Worm (Caenorhabditis elegans): ENCODE measurements around the gene ugt-12.
A peak's percentile ranks its signal among the peaks of the same experiment; 100 is the strongest.

ugt-12 gene

DNA sequence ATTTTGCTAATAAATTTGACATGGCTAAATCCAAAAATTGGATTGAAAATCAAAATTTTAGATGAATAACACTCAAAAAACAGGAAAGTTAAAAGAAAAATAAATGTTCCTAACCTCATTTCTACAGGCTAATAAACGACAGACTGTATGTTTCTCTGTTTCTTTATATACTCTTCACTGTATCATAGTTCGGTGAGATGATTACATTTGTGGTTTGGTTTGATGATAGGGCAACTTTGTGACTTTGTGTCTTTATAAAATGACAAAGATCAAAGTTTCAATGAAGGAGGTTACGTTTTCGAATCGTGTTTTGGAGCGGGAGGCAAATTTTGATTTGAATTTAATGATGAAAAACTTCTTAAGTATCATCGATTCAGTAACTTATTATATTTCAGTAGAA lies at the start of gene ugt-12:
TSS of gene ugt-12 (minus strand) at position 153 of the 400 bp plus-strand sequence.
- TF ChIP-seq dmd-6 (GFP tag; IDR thresholded peaks at IDR 0.05), result peak; percentile 60
- TF ChIP-seq hlh-30 (tag; optimal IDR thresholded peaks at IDR 0.05; ENCODE audit: insufficient read depth), result peak; percentile 18
- peak; percentile 58 for TF ChIP-seq nhr-77 (tag; optimal IDR thresholded peaks at IDR 0.05)
- TF ChIP-seq nhr-76 (tag; optimal IDR thresholded peaks at IDR 0.05), result no peak
- peak; percentile 35 for TF ChIP-seq dve-1 (tag; optimal IDR thresholded peaks at IDR 0.05; ENCODE audit: insufficient read depth)
- no peak for TF ChIP-seq daf-16 (GFP tag; optimal IDR thresholded peaks at IDR 0.05)
- peak; percentile 54 for TF ChIP-seq daf-16 (tag; optimal IDR thresholded peaks at IDR 0.05)
- peak; percentile 37 for TF ChIP-seq hlh-11 (tag; optimal IDR thresholded peaks at IDR 0.05)
- TF ChIP-seq madf-9 (GFP tag; conservative IDR thresholded peaks at IDR 0.05), result no peak
- TF ChIP-seq pqm-1 (tag; optimal IDR thresholded peaks at IDR 0.05), result peak; percentile 71
- peak; percentile 18 for TF ChIP-seq mep-1 (tag; optimal IDR thresholded peaks at IDR 0.05)
- TF ChIP-seq nhr-102 (tag; optimal IDR thresholded peaks at IDR 0.05), result peak; percentile 28
- TF ChIP-seq F44E2.7 (GFP tag; IDR thresholded peaks at IDR 0.05), result no peak
- TF ChIP-seq ztf-7 (tag; optimal IDR thresholded peaks at IDR 0.05), result peak; percentile 57
- TF ChIP-seq nhr-28 (tag; optimal IDR thresholded peaks at IDR 0.05), result peak; percentile 93
- TF ChIP-seq php-3 (GFP tag; IDR thresholded peaks at IDR 0.05), result no peak

DNA sequence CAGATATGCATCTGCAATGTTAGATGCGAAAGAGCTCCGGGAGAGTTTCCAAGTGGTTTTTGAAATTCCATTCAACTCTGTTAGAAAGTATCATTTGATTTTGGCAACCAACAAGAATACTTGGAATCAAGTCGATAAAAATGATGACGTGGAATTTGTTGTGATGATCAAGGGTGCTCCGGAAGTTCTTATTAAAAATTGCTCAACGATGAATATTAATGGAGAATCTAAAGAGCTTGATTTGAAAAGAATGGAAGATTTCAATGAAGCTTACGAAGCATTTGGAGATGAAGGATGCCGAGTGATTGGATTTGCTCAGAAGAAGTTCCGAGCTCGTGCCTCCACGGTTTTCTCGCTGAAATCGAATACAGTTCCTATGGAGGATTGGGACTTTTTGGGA lies 47.9 kb upstream of the ugt-12 start:
- peak in 1 of 2 experiments; percentile 95 for TF ChIP-seq unc-62 (GFP tag; optimal IDR thresholded peaks at IDR 0.05 in 1 of 2)
- no peak for TF ChIP-seq unc-62 (tag; optimal IDR thresholded peaks at IDR 0.05)
- TF ChIP-seq dmd-8 (GFP tag; IDR thresholded peaks at IDR 0.05), result no peak

DNA sequence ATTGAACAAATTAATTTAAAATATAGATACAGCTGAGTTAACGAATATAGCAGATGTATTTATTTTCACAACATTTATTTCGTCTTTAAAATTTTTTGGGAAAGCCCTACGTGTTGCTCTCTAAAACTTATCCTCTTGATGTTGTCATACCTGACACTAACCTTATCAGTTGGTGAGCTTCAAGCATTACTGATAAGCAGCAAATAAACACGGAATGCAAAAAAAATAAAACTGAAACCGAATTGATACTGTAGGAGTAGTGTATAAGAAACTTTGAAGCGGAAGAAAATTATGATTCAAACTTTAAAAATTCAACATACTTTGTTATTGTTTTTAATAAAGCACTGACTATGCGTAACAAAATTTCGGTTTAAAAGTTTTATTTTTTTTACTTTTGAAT lies 45.7 kb upstream of the ugt-12 start:
- TF ChIP-seq pqm-1 (tag; optimal IDR thresholded peaks at IDR 0.05), result peak; percentile 68
- no peak for TF ChIP-seq arid-1 (GFP tag; conservative IDR thresholded peaks at IDR 0.05)

DNA sequence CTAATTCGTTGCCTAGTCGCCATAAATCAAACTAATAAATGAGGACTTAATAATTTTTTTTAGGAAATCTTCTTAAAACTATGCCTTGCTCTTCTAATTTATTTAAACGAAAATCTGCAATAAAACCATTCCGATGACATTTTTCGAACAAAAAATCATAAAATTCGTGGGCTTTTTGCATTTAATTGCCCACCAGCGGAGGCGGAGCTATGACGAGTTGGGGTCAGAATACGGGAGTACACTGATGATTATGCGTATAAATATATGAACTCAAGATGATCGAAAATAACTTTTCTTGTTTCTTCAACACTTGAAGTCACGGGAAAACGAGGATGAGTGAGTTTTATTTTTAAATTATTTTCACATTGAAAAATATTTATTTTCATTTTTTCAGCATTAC lies 45.0 kb upstream of the ugt-12 start, which contains the start of gene catp-2:
TSS of gene catp-2 (plus strand) at position 301 of the 400 bp plus-strand sequence.
- TF ChIP-seq madf-9 (GFP tag; conservative IDR thresholded peaks at IDR 0.05), result no peak
- TF ChIP-seq jun-1 (tag; optimal IDR thresholded peaks at IDR 0.05), result no peak
- no peak for TF ChIP-seq nhr-76 (tag; optimal IDR thresholded peaks at IDR 0.05)
- TF ChIP-seq ZK546.5 (tag; optimal IDR thresholded peaks at IDR 0.05), result no peak
- no peak for TF ChIP-seq nhr-77 (tag; optimal IDR thresholded peaks at IDR 0.05)
- no peak for TF ChIP-seq dmd-6 (GFP tag; IDR thresholded peaks at IDR 0.05)
- TF ChIP-seq hif-1 (tag; optimal IDR thresholded peaks at IDR 0.05), result no peak
- TF ChIP-seq nhr-25 (tag; optimal IDR thresholded peaks at IDR 0.05; ENCODE audit: borderline replicate concordance, insufficient read depth), result no peak
- TF ChIP-seq nhr-6 (tag; optimal IDR thresholded peaks at IDR 0.05), result no peak
- no peak for TF ChIP-seq D1046.2 (GFP tag; IDR thresholded peaks at IDR 0.05)
- TF ChIP-seq snpc-4 (tag; optimal IDR thresholded peaks at IDR 0.05), result no peak
- TF ChIP-seq Y105C5A.15 (GFP tag; IDR thresholded peaks at IDR 0.05), result no peak

DNA sequence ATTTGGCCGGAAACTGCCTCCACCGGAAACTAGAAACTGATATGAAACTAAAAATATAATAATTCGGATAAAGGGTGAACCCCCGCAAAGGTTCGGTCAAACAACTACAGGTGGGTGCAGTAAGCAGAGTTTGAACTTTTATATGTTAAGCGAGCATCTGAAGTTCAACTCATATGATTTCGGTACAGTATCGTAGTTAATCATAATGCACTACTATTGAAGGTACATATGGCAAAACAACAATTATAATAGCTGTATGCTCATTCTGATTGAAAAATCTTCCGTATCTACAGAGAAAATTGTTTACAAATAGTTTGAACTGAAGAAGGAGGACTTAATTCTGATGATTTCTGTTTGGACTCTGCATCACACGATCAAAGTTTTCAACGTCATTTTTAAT lies 43.8 kb upstream of the ugt-12 start:
- TF ChIP-seq unc-62 (GFP tag; optimal IDR thresholded peaks at IDR 0.05 in 1 of 2) (peak in 1 of 2 experiments; percentile 98), unc-62 (tag; optimal IDR thresholded peaks at IDR 0.05) (no peak), mep-1 (tag; optimal IDR thresholded peaks at IDR 0.05) (no peak), daf-12 (tag; optimal IDR thresholded peaks at IDR 0.05) (no peak)

DNA sequence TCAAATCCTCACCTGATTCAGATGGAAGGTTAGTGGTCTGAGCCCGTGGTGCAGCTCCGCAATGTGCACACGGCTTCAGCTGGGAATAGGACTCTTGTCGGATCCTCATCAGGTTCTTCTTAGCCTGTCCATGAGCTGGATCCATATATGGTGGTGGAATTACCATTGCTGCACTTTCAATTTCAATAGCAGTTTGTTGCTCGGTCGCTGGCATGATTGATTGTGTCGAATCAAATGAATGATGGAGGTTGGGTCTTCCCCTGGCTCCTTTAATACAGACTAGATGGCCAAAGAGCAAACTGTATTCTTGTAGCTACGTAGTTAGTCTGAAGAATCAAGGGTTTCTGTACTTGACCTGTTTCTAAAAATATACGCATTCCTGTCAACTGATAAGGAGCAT lies 43.4 kb upstream of the ugt-12 start, which contains the start of gene C02E7.10:
TSS of gene C02E7.10 (minus strand) at position 232 of the 400 bp plus-strand sequence.
- TF ChIP-seq unc-62 (GFP tag; optimal IDR thresholded peaks at IDR 0.05 in 1 of 2) (peak in 1 of 2 experiments; percentile 90), unc-62 (tag; optimal IDR thresholded peaks at IDR 0.05) (no peak), hlh-30 (tag; optimal IDR thresholded peaks at IDR 0.05; ENCODE audit: insufficient read depth) (no peak), lim-7 (GFP tag; IDR thresholded peaks at IDR 0.05) (no peak), Y5F2A.4 (GFP tag; optimal IDR thresholded peaks at IDR 0.05) (no peak)
